Worm (Caenorhabditis elegans): ENCODE data around the gene T24E12.11.

DNA sequence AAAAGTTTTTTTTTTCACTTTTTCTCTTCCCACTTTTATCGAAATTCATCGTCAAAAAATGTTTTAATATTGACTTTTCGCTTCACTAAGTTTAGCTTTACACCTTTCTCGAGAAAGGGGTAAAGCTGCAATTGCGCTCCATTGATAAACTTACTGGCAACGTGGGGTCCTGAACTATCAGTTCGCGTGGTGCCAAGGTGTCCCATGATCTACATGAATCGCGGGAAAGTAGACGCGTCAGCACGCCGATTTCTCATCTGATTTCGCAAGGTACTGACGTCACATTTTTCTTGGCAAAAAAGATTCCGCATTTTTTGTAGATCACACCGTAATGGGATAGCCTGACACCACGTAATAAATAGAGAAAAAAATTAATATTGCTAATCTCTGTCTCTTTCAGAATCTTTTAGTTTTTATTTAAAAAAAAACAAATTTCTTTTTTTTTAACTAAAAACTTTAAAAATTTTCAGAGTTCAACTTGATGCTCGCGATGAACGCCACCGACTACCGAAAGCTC lies 32.5 kb upstream of the T24E12.11 start, which contains the start of gene lido-15:
- TF ChIP-seq mel-28 (tag; optimal IDR thresholded peaks at IDR 0.05; ENCODE audit: borderline replicate concordance): no peak
- no peak for TF ChIP-seq madf-6 (GFP tag; IDR thresholded peaks at IDR 0.05)
- no peak for TF ChIP-seq F55B11.4 (tag; optimal IDR thresholded peaks at IDR 0.05; ENCODE audit: borderline replicate concordance, insufficient read depth)
